Fruit fly (Drosophila melanogaster): ENCODE results near the gene CBP.

CBP gene

dm6 chrX:7333298-7333743 lies 3.8 kb upstream of the CBP start:
- no peak for TF ChIP-seq CG6792 (GFP tag; optimal IDR thresholded peaks at IDR 0.05)
- TF ChIP-seq dsx (GFP tag; optimal IDR thresholded peaks at IDR 0.05; ENCODE audit: poor library complexity, severe bottlenecking), result no peak
- peak; percentile 90 for TF ChIP-seq fkh (GFP tag; optimal IDR thresholded peaks at IDR 0.05)
- TF ChIP-seq Sox102F (GFP tag; optimal IDR thresholded peaks at IDR 0.05), result no peak
- TF ChIP-seq acj6 (GFP tag; optimal IDR thresholded peaks at IDR 0.05), result no peak
- TF ChIP-seq CG4318 (GFP tag; optimal IDR thresholded peaks at IDR 0.05), result no peak
- no peak for TF ChIP-seq Eip93F (GFP tag; optimal IDR thresholded peaks at IDR 0.05)
- no peak for TF ChIP-seq OdsH (GFP tag; optimal IDR thresholded peaks at IDR 0.05)
- TF ChIP-seq Blimp-1 (GFP tag; optimal IDR thresholded peaks at IDR 0.05), result no peak
- TF ChIP-seq CG32006 (GFP tag; optimal IDR thresholded peaks at IDR 0.05), result no peak
- no peak for TF ChIP-seq CG7368 (GFP tag; optimal IDR thresholded peaks at IDR 0.05)
- TF ChIP-seq svp (GFP tag), result peak; percentile 21

dm6 chrX:7333858-7334800 lies 3.0 kb upstream of the CBP start:
- TF ChIP-seq CG10669 (GFP tag; optimal IDR thresholded peaks at IDR 0.05) (peak; percentile 86), net (GFP tag; optimal IDR thresholded peaks at IDR 0.05) (peak; percentile 73), ss (GFP tag; optimal IDR thresholded peaks at IDR 0.05) (peak; percentile 60 to 86), CG32006 (GFP tag; optimal IDR thresholded peaks at IDR 0.05) (peak; percentile 73), Ets96B (tag; optimal IDR thresholded peaks at IDR 0.05) (peak; percentile 68), eg (GFP tag; IDR thresholded peaks at IDR 0.05) (peak; percentile 48; the same call in 1 of the 3 replicates), CG11762 (GFP tag; optimal IDR thresholded peaks at IDR 0.05; ENCODE audit: insufficient read depth) (peak; percentile 65), Sox15 (GFP tag; optimal IDR thresholded peaks at IDR 0.05) (peak; percentile 64), dsx (GFP tag; optimal IDR thresholded peaks at IDR 0.05; ENCODE audit: poor library complexity, severe bottlenecking) (no peak), CG15336 (GFP tag; IDR thresholded peaks at IDR 0.05) (peak; percentile 53; the same call in 1 of the 2 replicates), CG11294 (GFP tag; IDR thresholded peaks at IDR 0.05) (peak; percentile 27; the same call in 1 of the 2 replicates), CG8119 (GFP tag; IDR thresholded peaks at IDR 0.05) (peak; percentile 58), fkh (GFP tag; optimal IDR thresholded peaks at IDR 0.05) (no peak), CG4318 (GFP tag; optimal IDR thresholded peaks at IDR 0.05) (peak; percentile 24), Hr39 (GFP tag; optimal IDR thresholded peaks at IDR 0.05) (peak; percentile 70), svp (GFP tag) (peak; percentile 85), Blimp-1 (GFP tag; optimal IDR thresholded peaks at IDR 0.05) (no peak), CG8319 (GFP tag; optimal IDR thresholded peaks at IDR 0.05) (peak; percentile 7), fd85E (GFP tag; optimal IDR thresholded peaks at IDR 0.05) (peak; percentile 38), acj6 (GFP tag; optimal IDR thresholded peaks at IDR 0.05) (peak; percentile 83), Lpt (GFP tag; optimal IDR thresholded peaks at IDR 0.05) (peak; percentile 47), Eip75B (GFP tag; optimal IDR thresholded peaks at IDR 0.05) (peak; percentile 84), lz (GFP tag; optimal IDR thresholded peaks at IDR 0.05) (peak; percentile 69), CG8632 (GFP tag; optimal IDR thresholded peaks at IDR 0.05) (peak; percentile 75), CG6808 (GFP tag; optimal IDR thresholded peaks at IDR 0.05) (peak; percentile 84), pdm3 (GFP tag; optimal IDR thresholded peaks at IDR 0.05) (peak; percentile 81), CG34406 (GFP tag; optimal IDR thresholded peaks at IDR 0.05) (peak; percentile 71), spab (GFP tag; optimal IDR thresholded peaks at IDR 0.05) (peak; percentile 74), Ets21C (GFP tag; optimal IDR thresholded peaks at IDR 0.05) (peak; percentile 50), Smox (GFP tag; optimal IDR thresholded peaks at IDR 0.05) (peak; percentile 76), CG1621 (tag; optimal IDR thresholded peaks at IDR 0.05) (peak; percentile 62), CG6163 (GFP tag; IDR thresholded peaks at IDR 0.05) (peak; percentile 60), salr (GFP tag; optimal IDR thresholded peaks at IDR 0.05) (peak; percentile 53 to 83), fd59A (GFP tag; optimal IDR thresholded peaks at IDR 0.05) (peak; percentile 79), CG6276 (GFP tag; optimal IDR thresholded peaks at IDR 0.05) (peak; percentile 68), esn (GFP tag; optimal IDR thresholded peaks at IDR 0.05) (peak; percentile 77), cyc (GFP tag; optimal IDR thresholded peaks at IDR 0.05) (peak; percentile 67), achi (GFP tag; optimal IDR thresholded peaks at IDR 0.05) (peak; percentile 79), CG3032 (tag; optimal IDR thresholded peaks at IDR 0.05) (peak; percentile 74), dac (GFP tag; optimal IDR thresholded peaks at IDR 0.05) (no peak), Eip93F (GFP tag; optimal IDR thresholded peaks at IDR 0.05) (no peak)

All from whole organism, prepupa.